Fruit fly (Drosophila melanogaster) whole organism, embryonic: Measurements from ENCODE around the gene CG8892.

Source experiments
- Abd-B ChIP-seq: fragments of 200-800 bp; sonication (Bioruptor generic); optimal IDR thresholded peaks from 2 replicates; lab custom pipeline; 2018; ENCODE audit warnings: missing biosample characterization, mild to moderate bottlenecking, missing genetic modification characterization, moderate library complexity
- Atf3 ChIP-seq: fragments of 200-800 bp; sonication (Bioruptor generic); optimal IDR thresholded peaks from 3 replicates; lab custom pipeline; 2016; ENCODE audit warnings: missing biosample characterization, missing genetic modification characterization
- Bgb ChIP-seq: fragments of 200-800 bp; sonication (Bioruptor generic); IDR thresholded peaks from 2 replicates; pipeline ENCODE4 v1.3.6; 2022; ENCODE audit warnings: missing biosample characterization, missing genetic modification characterization; ENCODE audit not compliant: partially characterized antibody
- CG11247 ChIP-seq: fragments of 200-800 bp; sonication (Bioruptor generic); IDR thresholded peaks from 2 replicates; pipeline ENCODE4 v1.3.6; 2022; ENCODE audit warnings: missing biosample characterization, missing genetic modification characterization
- CG12299 ChIP-seq: fragments of 200-800 bp; sonication (Bioruptor generic); optimal IDR thresholded peaks from 2 replicates; lab custom pipeline; 2018; ENCODE audit warnings: missing biosample characterization, mild to moderate bottlenecking, missing genetic modification characterization
- CG12659 ChIP-seq: fragments of 200-800 bp; sonication (Bioruptor generic); optimal IDR thresholded peaks from 3 replicates; lab custom pipeline; 2017; ENCODE audit warnings: mild to moderate bottlenecking, missing biosample characterization, missing genetic modification reagents, missing genetic modification characterization
- CG13624 ChIP-seq: fragments of 200-800 bp; sonication (Bioruptor generic); optimal IDR thresholded peaks from 2 replicates; lab custom pipeline; 2016; ENCODE audit warnings: missing biosample characterization, missing genetic modification characterization
- CG14860 ChIP-seq: fragments of 200-800 bp; sonication (Bioruptor generic); IDR thresholded peaks from 3 replicates; pipeline ENCODE4 v1.3.6; 2022; ENCODE audit warnings: missing biosample characterization, missing genetic modification characterization; ENCODE audit not compliant: partially characterized antibody
- CG15696 ChIP-seq: fragments of 200-800 bp; sonication (Bioruptor generic); optimal IDR thresholded peaks from 2 replicates; lab custom pipeline; 2019; ENCODE audit warnings: missing biosample characterization, mild to moderate bottlenecking, missing genetic modification characterization, moderate library complexity
- CG1602 ChIP-seq: fragments of 200-800 bp; sonication (Bioruptor generic); optimal IDR thresholded peaks from 3 replicates; lab custom pipeline; 2016; ENCODE audit warnings: missing biosample characterization, missing genetic modification characterization
- CG17328 ChIP-seq: fragments of 200-800 bp; sonication (Bioruptor generic); IDR thresholded peaks from 2 replicates; pipeline ENCODE4 v1.3.6; 2022; ENCODE audit warnings: missing biosample characterization, missing genetic modification characterization
- CG18476 ChIP-seq: fragments of 200-800 bp; sonication (Bioruptor generic); optimal IDR thresholded peaks from 2 replicates; lab custom pipeline; 2016; ENCODE audit warnings: missing biosample characterization, mild to moderate bottlenecking, missing genetic modification characterization
- CG3995 ChIP-seq: fragments of 200-800 bp; sonication (Bioruptor generic); optimal IDR thresholded peaks from 3 replicates; lab custom pipeline; 2016; ENCODE audit warnings: missing biosample characterization, missing genetic modification characterization
- CG4360 ChIP-seq: fragments of 200-800 bp; sonication (Bioruptor generic); IDR thresholded peaks from 2 replicates; pipeline ENCODE4 v1.3.6; 2022; ENCODE audit warnings: missing biosample characterization, missing genetic modification characterization
- CG5953 ChIP-seq: fragments of 200-800 bp; sonication (Bioruptor generic); IDR thresholded peaks from 2 replicates; pipeline ENCODE4 v1.3.6; 2022; ENCODE audit warnings: missing biosample characterization, missing genetic modification characterization
- CG7556 ChIP-seq: fragments of 200-800 bp; sonication (Bioruptor generic); optimal IDR thresholded peaks from 2 replicates; lab custom pipeline; 2017; ENCODE audit warnings: missing biosample characterization, mild to moderate bottlenecking, missing genetic modification characterization
- CG7928 ChIP-seq: fragments of 200-800 bp; sonication (Bioruptor generic); optimal IDR thresholded peaks from 2 replicates; lab custom pipeline; 2017; ENCODE audit warnings: missing biosample characterization, mild to moderate bottlenecking, missing genetic modification characterization
- CG9797 ChIP-seq: fragments of 200-800 bp; sonication (Bioruptor generic); optimal IDR thresholded peaks from 3 replicates; lab custom pipeline; 2018; ENCODE audit warnings: missing biosample characterization, mild to moderate bottlenecking, missing genetic modification characterization
- Dek ChIP-seq: fragments of 200-800 bp; sonication (Bioruptor generic); optimal IDR thresholded peaks from 3 replicates; lab custom pipeline; 2019; ENCODE audit warnings: missing biosample characterization, mild to moderate bottlenecking, missing genetic modification characterization, moderate library complexity
- Dp ChIP-seq: fragments of 200-800 bp; sonication (Bioruptor generic); optimal IDR thresholded peaks from 2 replicates; lab custom pipeline; 2018; ENCODE audit warnings: missing biosample characterization, mild to moderate bottlenecking, missing genetic modification characterization, moderate library complexity
- Drgx ChIP-seq: fragments of 200-800 bp; sonication (Bioruptor generic); IDR thresholded peaks from 2 replicates; pipeline ENCODE4 v1.3.6; 2022; ENCODE audit warnings: missing biosample characterization, missing genetic modification characterization
- Elba2 ChIP-seq: fragments of 200-800 bp; sonication (Bioruptor generic); optimal IDR thresholded peaks from 3 replicates; lab custom pipeline; 2016; ENCODE audit warnings: missing biosample characterization, missing genetic modification characterization
- Ets65A ChIP-seq: fragments of 200-800 bp; sonication (Bioruptor generic); peaks from one replicate; lab custom pipeline; 2016; ENCODE audit warnings: missing biosample characterization, missing genetic modification characterization
- Fer2 ChIP-seq: fragments of 200-800 bp; sonication (Bioruptor generic); optimal IDR thresholded peaks from 2 replicates; lab custom pipeline; 2018; ENCODE audit warnings: missing biosample characterization, mild to moderate bottlenecking, missing genetic modification characterization, moderate library complexity
- GATAe ChIP-seq: fragments of 200-800 bp; sonication (Bioruptor generic); conservative IDR thresholded peaks from 2 replicates; pipeline ENCODE4 v1.3.6; 2022; ENCODE audit warnings: missing biosample characterization, missing genetic modification characterization
- H2.0 ChIP-seq: fragments of 200-800 bp; sonication (Bioruptor generic); IDR thresholded peaks from 2 replicates; pipeline ENCODE4 v1.3.6; 2022; ENCODE audit warnings: missing biosample characterization, missing genetic modification characterization
- HLH3B ChIP-seq: fragments of 200-800 bp; sonication (Bioruptor generic); IDR thresholded peaks from 2 replicates; pipeline ENCODE4 v1.3.6; 2022; ENCODE audit warnings: missing biosample characterization, missing genetic modification characterization
- Med ChIP-seq: fragments of 200-800 bp; sonication (Bioruptor generic); peaks from one replicate; lab custom pipeline; 2016; ENCODE audit warnings: missing biosample characterization, missing genetic modification characterization, mild to moderate bottlenecking, inconsistent platforms, moderate library complexity
- NfI ChIP-seq: fragments of 200-800 bp; sonication (Bioruptor generic); optimal IDR thresholded peaks from 3 replicates; lab custom pipeline; 2018; ENCODE audit warnings: missing biosample characterization, mild to moderate bottlenecking, missing genetic modification characterization, moderate library complexity
- Scr ChIP-seq: fragments of 200-800 bp; sonication (Bioruptor generic); IDR thresholded peaks from 2 replicates; pipeline ENCODE4 v1.3.6; 2022; ENCODE audit warnings: missing biosample characterization, missing genetic modification characterization; ENCODE audit not compliant: partially characterized antibody
- Six4 ChIP-seq: fragments of 200-800 bp; sonication (Bioruptor generic); optimal IDR thresholded peaks from 2 replicates; lab custom pipeline; 2016; ENCODE audit warnings: missing biosample characterization, missing genetic modification characterization
- ara ChIP-seq: fragments of 200-800 bp; sonication (Bioruptor generic); IDR thresholded peaks from 2 replicates; pipeline ENCODE4 v1.3.6; 2022; ENCODE audit warnings: missing biosample characterization, missing genetic modification characterization
- bab2 ChIP-seq: fragments of 200-800 bp; sonication (Bioruptor generic); optimal IDR thresholded peaks from 2 replicates; lab custom pipeline; 2016; ENCODE audit warnings: missing biosample characterization, missing genetic modification characterization
- bigmax ChIP-seq: fragments of 200-800 bp; sonication (Bioruptor generic); optimal IDR thresholded peaks from 2 replicates; lab custom pipeline; 2018; ENCODE audit warnings: missing biosample characterization, mild to moderate bottlenecking, missing genetic modification characterization
- br ChIP-seq: fragments of >200 bp; optimal IDR thresholded peaks from 2 replicates; lab custom pipeline; 2017
- btn ChIP-seq: fragments of 200-800 bp; sonication (Bioruptor generic); optimal IDR thresholded peaks from 2 replicates; lab custom pipeline; 2016; ENCODE audit warnings: missing biosample characterization, missing genetic modification characterization
- crol ChIP-seq: fragments of 200-800 bp; sonication (Bioruptor generic); IDR thresholded peaks from 2 replicates; pipeline ENCODE4 v1.3.6; 2022; ENCODE audit warnings: missing biosample characterization, missing genetic modification characterization
- da ChIP-seq: fragments of 200-800 bp; sonication (Bioruptor generic); optimal IDR thresholded peaks from 2 replicates; lab custom pipeline; 2016; ENCODE audit warnings: missing biosample characterization, missing genetic modification characterization
- dpn ChIP-seq, 2 experiments: fragments of 200-800 bp; sonication (Bioruptor generic); optimal IDR thresholded peaks; 3 replicates each; lab custom pipeline; 2016; ENCODE audit warnings: missing biosample characterization in 2 of 2, missing genetic modification characterization in 2 of 2
- exex ChIP-seq: fragments of 200-800 bp; sonication (Bioruptor generic); optimal IDR thresholded peaks from 4 replicates; lab custom pipeline; 2018; ENCODE audit warnings: missing biosample characterization, mild to moderate bottlenecking, missing genetic modification characterization, moderate library complexity
- gsb-n ChIP-seq: fragments of 200-800 bp; sonication (Bioruptor generic); optimal IDR thresholded peaks from 3 replicates; lab custom pipeline; 2018; ENCODE audit warnings: missing biosample characterization, mild to moderate bottlenecking, missing genetic modification characterization
- hbn ChIP-seq: fragments of 200-800 bp; sonication (Bioruptor generic); IDR thresholded peaks from 2 replicates; pipeline ENCODE4 v1.3.6; 2022; ENCODE audit warnings: missing biosample characterization, missing genetic modification characterization; ENCODE audit not compliant: partially characterized antibody
- inv ChIP-seq: fragments of 200-800 bp; sonication (Bioruptor generic); IDR thresholded peaks from 2 replicates; pipeline ENCODE4 v1.3.6; 2022; ENCODE audit warnings: missing biosample characterization, missing genetic modification characterization; ENCODE audit not compliant: partially characterized antibody
- jumu ChIP-seq: fragments of 200-800 bp; sonication (Bioruptor generic); optimal IDR thresholded peaks from 3 replicates; lab custom pipeline; 2016; ENCODE audit warnings: missing biosample characterization, missing genetic modification characterization
- kah ChIP-seq: fragments of 200-800 bp; sonication (Bioruptor generic); optimal IDR thresholded peaks from 2 replicates; lab custom pipeline; 2018; ENCODE audit warnings: missing biosample characterization, mild to moderate bottlenecking, missing genetic modification characterization
- klu ChIP-seq: fragments of 200-800 bp; sonication (Bioruptor generic); IDR thresholded peaks from 2 replicates; pipeline ENCODE4 v1.3.6; 2022; ENCODE audit warnings: missing biosample characterization, missing genetic modification characterization
- kni ChIP-seq: fragments of 200-800 bp; sonication (Bioruptor generic); optimal IDR thresholded peaks from 3 replicates; lab custom pipeline; 2017; ENCODE audit warnings: mild to moderate bottlenecking, missing biosample characterization, missing genetic modification reagents, missing genetic modification characterization
- sr ChIP-seq: fragments of 200-800 bp; sonication (Bioruptor generic); IDR thresholded peaks from 3 replicates; pipeline ENCODE4 v1.3.6; 2022; ENCODE audit warnings: missing biosample characterization, missing genetic modification characterization
- toy ChIP-seq: fragments of 200-800 bp; sonication (Bioruptor generic); IDR thresholded peaks from 2 replicates; pipeline ENCODE4 v1.3.6; 2022; ENCODE audit warnings: missing biosample characterization, missing genetic modification characterization
- unpg ChIP-seq: fragments of 200-800 bp; sonication (Bioruptor generic); optimal IDR thresholded peaks from 3 replicates; lab custom pipeline; 2018; ENCODE audit warnings: missing biosample characterization, mild to moderate bottlenecking, missing genetic modification characterization, moderate library complexity
- yki ChIP-seq: fragments of >200 bp; optimal IDR thresholded peaks from 3 replicates; lab custom pipeline; 2018

The CG8892 gene

DNA sequence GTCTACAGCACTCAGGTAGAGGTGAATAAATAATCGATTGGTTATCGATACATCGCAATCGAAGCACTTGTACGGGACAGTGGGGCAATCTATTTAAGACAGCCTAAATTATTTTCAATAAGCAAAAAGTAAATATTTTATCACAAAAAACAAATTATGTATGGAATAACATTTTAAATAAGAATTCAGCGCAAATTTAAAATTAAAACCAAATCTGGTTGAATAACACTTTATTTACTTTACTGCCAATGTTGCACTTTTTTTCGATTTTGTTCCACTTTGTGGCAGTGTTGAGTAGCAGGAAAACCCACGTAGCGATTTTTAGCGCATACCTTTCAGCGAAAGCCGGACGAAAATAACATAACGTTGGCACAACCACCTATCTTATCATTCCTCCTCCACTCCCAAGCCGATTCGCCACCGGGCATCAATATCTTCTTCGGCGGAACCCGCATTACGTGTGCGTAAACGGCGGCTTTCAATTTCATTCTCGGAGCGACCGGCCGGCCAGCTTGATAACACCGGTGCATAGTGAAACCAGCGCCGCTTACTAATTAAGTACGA is 4.3 kb downstream of the CG8892 start, which contains the start of the genes Gmd and CG3792 (continued):
- peak; percentile 93 for TF ChIP-seq gsb-n (tag; lab: Kevin White, UChicago)
- TF ChIP-seq sr (GFP tag; lab: Robert Waterston, UW): peak; percentile 61; the same call in 1 of the 3 replicates
- TF ChIP-seq dpn (GFP tag; optimal IDR thresholded peaks at IDR 0.05; lab: Kevin White, UChicago): peak; percentile 95 to 96
- TF ChIP-seq CG1602 (GFP tag; lab: Kevin White, UChicago): peak; percentile 95
- TF ChIP-seq CG14860: peak; percentile 92
- peak; percentile 81 for TF ChIP-seq hbn (GFP tag; lab: Robert Waterston, UW)
- TF ChIP-seq bigmax (GFP tag; lab: Kevin White, UChicago): no peak
- peak; percentile 69 for TF ChIP-seq da (GFP tag; lab: Kevin White, UChicago)
- peak; percentile 95 for TF ChIP-seq Drgx
- no peak for TF ChIP-seq br (lab: Kevin White, UChicago)
- peak; percentile 97 for TF ChIP-seq CG17328 (GFP tag; lab: Robert Waterston, UW)
- TF ChIP-seq CG9797 (GFP tag; lab: Kevin White, UChicago): peak; percentile 45
- peak; percentile 96 for TF ChIP-seq CG15696
- TF ChIP-seq Six4 (GFP tag; lab: Kevin White, UChicago): peak; percentile 92
- peak; percentile 68 for TF ChIP-seq btn (GFP tag; lab: Kevin White, UChicago)
- peak; percentile 95 for TF ChIP-seq klu (GFP tag; lab: Robert Waterston, UW)
- TF ChIP-seq CG3995 (GFP tag; lab: Kevin White, UChicago): peak; percentile 85
- peak; percentile 93 for TF ChIP-seq CG18476 (GFP tag; lab: Kevin White, UChicago)
- TF ChIP-seq ara (GFP tag; lab: Robert Waterston, UW): peak; percentile 94
- TF ChIP-seq kah: peak; percentile 87
- TF ChIP-seq Med (GFP tag; lab: Kevin White, UChicago): peak; percentile 98
- peak; percentile 78 for TF ChIP-seq Bgb (GFP tag; lab: Robert Waterston, UW)
- TF ChIP-seq CG4360 (GFP tag; lab: Robert Waterston, UW): peak; percentile 70
- peak; percentile 96 for TF ChIP-seq CG7556
- peak; percentile 95 for TF ChIP-seq jumu
- peak; percentile 72 for TF ChIP-seq exex
- peak; percentile 84 for TF ChIP-seq inv (GFP tag; lab: Robert Waterston, UW)
- peak; percentile 77 for TF ChIP-seq kni (GFP tag; lab: Kevin White, UChicago)
- TF ChIP-seq CG7928: peak; percentile 72
- peak; percentile 90 for TF ChIP-seq toy (GFP tag; lab: Robert Waterston, UW)
- TF ChIP-seq unpg (GFP tag; lab: Kevin White, UChicago): peak; percentile 96
- TF ChIP-seq GATAe (GFP tag; lab: Robert Waterston, UW): peak; percentile 90
- TF ChIP-seq CG12299 (tag; lab: Kevin White, UChicago): peak; percentile 89
- TF ChIP-seq yki: no peak
- TF ChIP-seq Ets65A (GFP tag; lab: Kevin White, UChicago): peak; percentile 99
- peak; percentile 62 for TF ChIP-seq crol (GFP tag; lab: Robert Waterston, UW)
- peak; percentile 95 for TF ChIP-seq HLH3B (GFP tag; lab: Robert Waterston, UW)
- TF ChIP-seq CG5953 (GFP tag; lab: Robert Waterston, UW): peak; percentile 93
- peak; percentile 82 for TF ChIP-seq Scr
- TF ChIP-seq CG13624 (GFP tag; lab: Kevin White, UChicago): peak; percentile 94
- peak; percentile 95 for TF ChIP-seq NfI (GFP tag; lab: Kevin White, UChicago)
- peak; percentile 97 for TF ChIP-seq CG12659 (GFP tag; lab: Kevin White, UChicago)
- TF ChIP-seq Abd-B (GFP tag; lab: Kevin White, UChicago): peak; percentile 86
- peak; percentile 96 for TF ChIP-seq CG11247 (GFP tag; lab: Robert Waterston, UW)
- TF ChIP-seq Fer2 (tag; lab: Kevin White, UChicago): peak; percentile 92
- peak; percentile 90 for TF ChIP-seq Elba2 (GFP tag; lab: Kevin White, UChicago)
- peak; percentile 89 for TF ChIP-seq Atf3 (GFP tag; lab: Kevin White, UChicago)
- peak; percentile 22 for TF ChIP-seq Dp
- peak; percentile 91 for TF ChIP-seq bab2 (GFP tag; lab: Kevin White, UChicago)
- TF ChIP-seq H2.0: peak; percentile 93
- peak; percentile 91 for TF ChIP-seq Dek (tag; lab: Kevin White, UChicago)
